Fruit fly (Drosophila melanogaster): Measurements from ENCODE around the gene CG33285.

- TF ChIP-seq CG8301 (tag; optimal IDR thresholded peaks at IDR 0.05): peak; percentile 16
- no peak for TF ChIP-seq CG32121 (GFP tag; IDR thresholded peaks at IDR 0.05)
- no peak for TF ChIP-seq EcR (GFP tag; optimal IDR thresholded peaks at IDR 0.05)
- no peak for TF ChIP-seq CG12605 (GFP tag; IDR thresholded peaks at IDR 0.05)
- TF ChIP-seq CG10348 (GFP tag; IDR thresholded peaks at IDR 0.05): no peak
- no peak for TF ChIP-seq D1 (tag; optimal IDR thresholded peaks at IDR 0.05)
- TF ChIP-seq CG15710 (tag; optimal IDR thresholded peaks at IDR 0.05): peak; percentile 15
- TF ChIP-seq CG4496 (GFP tag; IDR thresholded peaks at IDR 0.05): no peak
- no peak for TF ChIP-seq fd96Ca (GFP tag; IDR thresholded peaks at IDR 0.05)
- TF ChIP-seq Pif1B (GFP tag; optimal IDR thresholded peaks at IDR 0.05): no peak
- no peak for TF ChIP-seq CG13204 (GFP tag; optimal IDR thresholded peaks at IDR 0.05)
- TF ChIP-seq CG8159 (tag; optimal IDR thresholded peaks at IDR 0.05): peak; percentile 59
Observed at dm6 chr3L:21047037-21047436, 41.8 kb downstream of the CG33285 start.

All from whole organism, pupa.